Fruit fly (Drosophila melanogaster): ENCODE data around the gene CG31459.

DNA sequence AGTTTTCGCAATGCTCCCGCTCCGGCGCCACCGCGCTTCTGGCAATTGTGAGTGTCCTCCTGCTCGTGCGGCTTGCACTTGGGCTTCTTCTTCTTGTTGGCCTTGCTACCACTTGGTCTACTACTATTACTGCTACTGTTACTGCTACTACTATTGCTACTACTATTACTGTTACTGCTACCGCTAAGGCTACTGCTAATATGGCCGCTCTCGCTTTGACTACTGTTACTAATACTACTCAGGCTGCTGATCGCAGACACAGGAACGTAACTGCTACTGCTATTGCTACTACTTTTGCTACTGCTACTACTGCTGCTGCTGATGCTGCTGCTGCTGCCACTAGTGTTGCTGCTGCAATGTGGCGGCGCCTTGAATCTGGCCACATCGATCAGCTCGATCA, 43.8 kb upstream of the CG31459 start:
- no peak for TF ChIP-seq gl (tag; optimal IDR thresholded peaks at IDR 0.05)
- TF ChIP-seq CG10348 (GFP tag; IDR thresholded peaks at IDR 0.05), result no peak
- no peak for TF ChIP-seq CG8159 (tag; optimal IDR thresholded peaks at IDR 0.05)
- no peak for TF ChIP-seq EcR (GFP tag; optimal IDR thresholded peaks at IDR 0.05)
- no peak for TF ChIP-seq Pif1B (GFP tag; optimal IDR thresholded peaks at IDR 0.05)
